Worm (Caenorhabditis elegans) whole organism, L1 larva: Measurements from ENCODE around the gene clec-48.

Experiments
- elt-3 ChIP-seq, 6 experiments: fragments of 150-350 bp in 1 of 6; sonication (generic microtip); optimal IDR thresholded peaks; 2 replicates each; lab custom pipeline; 2017 to 2018; ENCODE audit warnings: missing biosample characterization in 6 of 6, missing genetic modification characterization in 6 of 6, inconsistent platforms in 1 of 6
- lin-15B ChIP-seq: fragments of 150-350 bp; sonication (generic microtip); optimal IDR thresholded peaks from 3 replicates; lab custom pipeline; 2014; ENCODE audit warnings: missing biosample characterization, missing genetic modification characterization
- snpc-4 ChIP-seq: fragments of 150-350 bp; optimal IDR thresholded peaks from 2 replicates; lab custom pipeline; 2014; ENCODE audit warnings: missing biosample characterization, missing genetic modification characterization

DNA sequence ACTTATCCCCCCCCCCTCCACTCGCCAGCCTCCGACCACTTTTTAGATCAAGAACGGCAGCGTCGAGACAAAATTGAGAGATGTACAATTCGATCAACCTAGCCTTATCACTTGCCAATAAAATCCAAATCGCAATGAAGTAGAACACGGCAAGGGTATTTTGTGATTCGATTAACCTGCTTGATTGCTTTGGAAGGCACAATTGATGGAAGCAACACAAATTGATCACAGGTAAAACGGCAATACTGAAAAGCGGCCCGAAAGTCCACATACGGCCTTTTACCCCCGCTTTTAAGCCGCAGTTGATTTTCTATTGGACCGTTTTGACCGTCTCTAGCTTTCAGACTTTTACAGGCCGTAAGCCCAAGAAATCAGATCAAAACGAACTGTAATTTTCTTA, 30.5 kb downstream of the clec-48 start, which contains the start of gene clec-245:
- TF ChIP-seq elt-3 (tag; optimal IDR thresholded peaks at IDR 0.05; lab: Kevin White, UChicago) = no peak
- no peak for TF ChIP-seq snpc-4 (tag; lab: Kevin White, UChicago)
- no peak for TF ChIP-seq lin-15B (tag; lab: Kevin White, UChicago)
